Fruit fly (Drosophila melanogaster): ENCODE results near the gene FoxP.

FoxP gene

dm6 chr3R:9762955-9763931 lies 32.6 kb upstream of the FoxP start, which contains the start of the genes Snap24 and CG8478 (continued):
- TF ChIP-seq chif (GFP tag; optimal IDR thresholded peaks at IDR 0.05) (no peak), tna (GFP tag; IDR thresholded peaks at IDR 0.05; ENCODE audit: partially characterized antibody) (peak; percentile 68; the same call in 1 of the 2 replicates)

DNA sequence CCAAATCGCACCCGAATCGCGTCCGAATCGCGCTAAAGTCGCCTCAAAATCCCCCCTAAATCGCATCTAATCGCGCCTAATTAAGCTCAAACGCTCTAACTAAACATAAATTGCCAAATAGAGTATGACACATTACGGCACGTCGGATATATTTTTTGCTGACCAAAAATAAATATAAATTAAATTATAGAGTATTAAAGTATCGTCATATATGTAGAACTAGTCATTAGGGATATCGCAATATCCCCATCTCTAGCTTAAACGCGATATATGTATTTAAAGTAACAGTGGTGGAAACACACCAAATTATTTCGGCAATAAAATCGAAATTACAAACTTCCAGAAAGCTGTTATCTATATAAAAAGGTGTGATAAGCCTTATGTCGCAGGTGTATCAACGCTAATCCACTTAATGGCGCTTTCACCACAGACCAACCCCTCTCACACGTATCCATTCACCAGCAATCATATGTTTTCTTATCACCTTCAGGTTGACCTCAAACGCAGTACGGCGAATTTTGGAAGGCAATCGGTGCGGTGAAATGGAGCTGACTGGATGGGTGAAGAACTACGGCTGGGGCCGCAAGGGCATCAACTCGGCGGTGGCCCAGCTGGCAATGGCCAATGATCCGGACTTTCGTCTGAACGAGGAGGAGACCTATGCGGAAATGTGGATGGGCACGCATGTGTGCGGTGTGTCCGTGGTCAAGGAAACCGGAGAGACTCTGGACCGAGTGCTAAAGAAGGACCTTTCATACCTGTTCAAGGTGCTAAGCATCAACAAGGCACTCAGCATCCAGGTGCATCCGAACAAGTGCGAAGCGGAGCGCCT lies 28.9 kb upstream of the FoxP start, which contains the start of gene Mpi:
TSS of gene Mpi (plus strand) at position 263 of the 832 bp plus-strand sequence.
- peak; percentile 23 for TF ChIP-seq ems (GFP tag; optimal IDR thresholded peaks at IDR 0.05)
- 0 out of 3 replicates have a peak, but pooled peaks have one; percentile 7 for TF ChIP-seq sr (GFP tag; IDR thresholded peaks at IDR 0.05)
- TF ChIP-seq CG7928 (GFP tag; optimal IDR thresholded peaks at IDR 0.05): no peak
- no peak for TF ChIP-seq zf30C (GFP tag; optimal IDR thresholded peaks at IDR 0.05)
- TF ChIP-seq CHES-1-like (GFP tag; optimal IDR thresholded peaks at IDR 0.05): no peak
- TF ChIP-seq pan (optimal IDR thresholded peaks at IDR 0.05): no peak
- TF ChIP-seq pan (GFP tag; optimal IDR thresholded peaks at IDR 0.05 in 1 of 2, IDR thresholded peaks at IDR 0.05 in 1 of 2): peak in 1 of 2 experiments; percentile 28
- TF ChIP-seq HLHmδ (GFP tag; optimal IDR thresholded peaks at IDR 0.05): no peak
- peak; percentile 66 for TF ChIP-seq Scr (GFP tag; IDR thresholded peaks at IDR 0.05; ENCODE audit: partially characterized antibody)
- TF ChIP-seq CG12219 (GFP tag; optimal IDR thresholded peaks at IDR 0.05): peak; percentile 11
- TF ChIP-seq vvl (GFP tag; IDR thresholded peaks at IDR 0.05): peak; percentile 53
- no peak for TF ChIP-seq CG18011 (GFP tag; optimal IDR thresholded peaks at IDR 0.05)
- peak; percentile 88 for TF ChIP-seq YL-1 (GFP tag; optimal IDR thresholded peaks at IDR 0.05)
- peak; percentile 34 for TF ChIP-seq CG15696 (tag; optimal IDR thresholded peaks at IDR 0.05)
- TF ChIP-seq crol (GFP tag; IDR thresholded peaks at IDR 0.05): no peak
- TF ChIP-seq CG8944 (GFP tag; optimal IDR thresholded peaks at IDR 0.05): no peak
- TF ChIP-seq Opbp (GFP tag; IDR thresholded peaks at IDR 0.05; ENCODE audit: partially characterized antibody): no peak
- TF ChIP-seq CG2199 (GFP tag; IDR thresholded peaks at IDR 0.05): no peak
- TF ChIP-seq CG1024 (GFP tag; IDR thresholded peaks at IDR 0.05): no peak
- TF ChIP-seq D19A (tag; optimal IDR thresholded peaks at IDR 0.05): peak; percentile 100
- peak; percentile 56 for TF ChIP-seq sug (tag; optimal IDR thresholded peaks at IDR 0.05)
- no peak for TF ChIP-seq Taf1 (GFP tag; IDR thresholded peaks at IDR 0.05)
- no peak for TF ChIP-seq CG31365 (tag; optimal IDR thresholded peaks at IDR 0.05)
- TF ChIP-seq pnt (GFP tag; optimal IDR thresholded peaks at IDR 0.05): no peak
- TF ChIP-seq nerfin-1 (tag; optimal IDR thresholded peaks at IDR 0.05): peak; percentile 8
- 0 out of 3 replicates have a peak, but pooled peaks have one; percentile 30 for TF ChIP-seq so (GFP tag; IDR thresholded peaks at IDR 0.05)
- peak; percentile 37 for TF ChIP-seq HmgZ (tag; optimal IDR thresholded peaks at IDR 0.05)
- no peak for TF ChIP-seq Myb (GFP tag; optimal IDR thresholded peaks at IDR 0.05)
- TF ChIP-seq Lim3 (GFP tag; IDR thresholded peaks at IDR 0.05): no peak
- TF ChIP-seq CG34224 (GFP tag; IDR thresholded peaks at IDR 0.05; ENCODE audit: partially characterized antibody): peak; percentile 42; the same call in 1 of the 3 replicates
- no peak for TF ChIP-seq cg (GFP tag; optimal IDR thresholded peaks at IDR 0.05)
- peak; percentile 13; the same call in 1 of the 2 replicates for TF ChIP-seq CG10366 (GFP tag; IDR thresholded peaks at IDR 0.05)
- peak; percentile 40 for TF ChIP-seq CG17385 (GFP tag; optimal IDR thresholded peaks at IDR 0.05)
- no peak for TF ChIP-seq run (tag; optimal IDR thresholded peaks at IDR 0.05)
- TF ChIP-seq E2f2 (GFP tag; IDR thresholded peaks at IDR 0.05): peak; percentile 46; the same call in 1 of the 2 replicates
- TF ChIP-seq CG13296 (GFP tag; optimal IDR thresholded peaks at IDR 0.05): peak; percentile 29
- no peak for TF ChIP-seq CG16863 (GFP tag; optimal IDR thresholded peaks at IDR 0.05)
- TF ChIP-seq CG17829 (tag; optimal IDR thresholded peaks at IDR 0.05): peak; percentile 50
- TF ChIP-seq gt (GFP tag; IDR thresholded peaks at IDR 0.05): no peak
- no peak for TF ChIP-seq tna (GFP tag; IDR thresholded peaks at IDR 0.05; ENCODE audit: partially characterized antibody)
- TF ChIP-seq CG7987 (GFP tag; optimal IDR thresholded peaks at IDR 0.05): peak; percentile 22
- peak; percentile 43; the same call in 1 of the 2 replicates for TF ChIP-seq hbn (GFP tag; IDR thresholded peaks at IDR 0.05; ENCODE audit: partially characterized antibody)
- no peak for TF ChIP-seq CG31441 (GFP tag; IDR thresholded peaks at IDR 0.05)
